Worm (Caenorhabditis elegans): Measurements from ENCODE around the gene unc-1.
A peak's percentile ranks its signal among the peaks of the same experiment; 100 is the strongest.

Gene unc-1

DNA sequence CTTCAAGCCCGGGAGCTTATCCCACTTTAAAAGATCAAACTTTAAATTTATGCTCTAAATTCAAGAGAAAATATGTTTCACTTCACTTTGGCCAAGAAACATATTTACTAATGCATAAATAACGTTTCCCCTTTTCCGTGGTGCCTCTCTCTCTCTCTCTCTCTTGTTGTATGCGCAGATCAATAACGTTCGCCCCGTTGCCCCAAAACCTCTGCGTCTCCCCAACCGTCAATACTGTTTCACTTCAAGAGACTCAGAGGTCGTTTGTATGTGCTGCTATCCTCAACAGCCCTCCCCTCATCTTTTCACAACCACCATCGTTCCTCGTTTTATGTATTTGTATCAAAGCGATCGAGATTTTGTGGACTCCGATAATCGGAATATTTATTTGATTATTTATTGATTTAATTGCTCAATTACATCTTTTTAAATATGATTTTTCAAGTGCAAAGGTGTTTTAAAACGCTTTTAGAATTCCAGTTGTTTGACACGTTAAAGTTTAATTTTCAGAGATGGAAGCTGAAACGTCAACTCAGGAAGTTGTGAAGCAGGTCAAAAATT lies 41.5 kb upstream of the unc-1 start, which contains the start of gene ife-4:
Gene ife-4, plus strand, starts transcription at position 511 of the 561 bp plus-strand sequence.
- peak; percentile 76 for TF ChIP-seq mls-2 (tag; optimal IDR thresholded peaks at IDR 0.05)
- TF ChIP-seq sem-2 (GFP tag; optimal IDR thresholded peaks at IDR 0.05): no peak
- peak; percentile 22 for TF ChIP-seq pha-4 (tag; optimal IDR thresholded peaks at IDR 0.05)
- peak; percentile 32 for TF ChIP-seq mab-5 (tag; optimal IDR thresholded peaks at IDR 0.05)
- TF ChIP-seq nhr-12 (tag; optimal IDR thresholded peaks at IDR 0.05): no peak
- no peak for TF ChIP-seq nhr-28 (tag; optimal IDR thresholded peaks at IDR 0.05)
- TF ChIP-seq lin-32 (GFP tag; optimal IDR thresholded peaks at IDR 0.05): no peak
- TF ChIP-seq tbx-8 (GFP tag; optimal IDR thresholded peaks at IDR 0.05): no peak
- TF ChIP-seq mep-1 (tag; optimal IDR thresholded peaks at IDR 0.05): peak; percentile 3
- peak; percentile 44 for TF ChIP-seq cnd-1 (tag; optimal IDR thresholded peaks at IDR 0.05)
- no peak for TF ChIP-seq hlh-1 (tag; optimal IDR thresholded peaks at IDR 0.05)
- no peak for TF ChIP-seq nhr-237 (tag; optimal IDR thresholded peaks at IDR 0.05)
- TF ChIP-seq nhr-76 (tag; optimal IDR thresholded peaks at IDR 0.05): no peak
- no peak for TF ChIP-seq bed-3 (GFP tag; optimal IDR thresholded peaks at IDR 0.05)
- no peak for TF ChIP-seq snpc-4 (tag; optimal IDR thresholded peaks at IDR 0.05)
- TF ChIP-seq nhr-2 (tag; optimal IDR thresholded peaks at IDR 0.05): peak; percentile 33
- TF ChIP-seq blmp-1 (tag; optimal IDR thresholded peaks at IDR 0.05): no peak
- no peak for TF ChIP-seq ztf-11 (tag; optimal IDR thresholded peaks at IDR 0.05)
- no peak for TF ChIP-seq flh-1 (GFP tag; optimal IDR thresholded peaks at IDR 0.05)
- TF ChIP-seq elt-3 (tag; optimal IDR thresholded peaks at IDR 0.05): no peak
- TF ChIP-seq elt-1 (tag; optimal IDR thresholded peaks at IDR 0.05; ENCODE audit: borderline replicate concordance, insufficient read depth): peak; percentile 10
- TF ChIP-seq sptf-1 (tag; optimal IDR thresholded peaks at IDR 0.05): peak; percentile 55
- no peak for TF ChIP-seq ceh-43 (GFP tag; optimal IDR thresholded peaks at IDR 0.05)
- TF ChIP-seq lin-13 (tag; optimal IDR thresholded peaks at IDR 0.05): no peak
- peak; percentile 47 for TF ChIP-seq unc-120 (tag; optimal IDR thresholded peaks at IDR 0.05; ENCODE audit: poor library complexity, severe bottlenecking)
- peak; percentile 43 for TF ChIP-seq unc-62 (GFP tag; optimal IDR thresholded peaks at IDR 0.05)
- TF ChIP-seq unc-39 (tag; optimal IDR thresholded peaks at IDR 0.05): no peak
- TF ChIP-seq M03D4.4 (tag; optimal IDR thresholded peaks at IDR 0.05): peak; percentile 48
- TF ChIP-seq ceh-83 (GFP tag; optimal IDR thresholded peaks at IDR 0.05): no peak
- no peak for TF ChIP-seq zip-8 (tag; optimal IDR thresholded peaks at IDR 0.05)
- peak; percentile 15 for TF ChIP-seq drap-1 (GFP tag; optimal IDR thresholded peaks at IDR 0.05)
- TF ChIP-seq ces-1 (GFP tag; optimal IDR thresholded peaks at IDR 0.05): peak; percentile 75
- TF ChIP-seq ham-2 (GFP tag; optimal IDR thresholded peaks at IDR 0.05): no peak
- peak; percentile 45 for TF ChIP-seq ceh-39 (tag; optimal IDR thresholded peaks at IDR 0.05)
- TF ChIP-seq lsy-2 (tag; optimal IDR thresholded peaks at IDR 0.05): peak; percentile 5

DNA sequence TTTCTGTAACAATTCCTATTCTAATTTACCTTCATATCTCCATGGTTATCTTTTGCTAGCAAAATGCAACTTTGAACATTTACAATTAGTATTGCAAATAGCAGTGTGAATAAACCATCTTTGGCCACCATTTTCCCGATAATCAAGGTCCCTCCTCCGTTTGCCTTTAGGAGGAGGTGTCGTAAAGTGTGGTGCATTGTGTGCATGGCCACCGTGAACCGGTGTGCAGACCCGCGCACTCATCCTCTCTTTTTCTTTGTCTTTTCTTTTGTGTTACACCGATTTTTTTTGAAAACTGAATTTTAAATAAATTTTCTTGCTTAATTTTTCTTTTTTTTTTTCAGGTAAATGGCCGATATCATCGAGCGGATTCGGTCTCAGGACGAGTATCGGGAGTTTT lies 34.6 kb upstream of the unc-1 start, which contains the start of the genes pigx-1 and rme-6:
Gene pigx-1, minus strand, starts transcription at position 206 of the 400 bp plus-strand sequence.
Gene rme-6, plus strand, starts transcription at position 345 of the 400 bp plus-strand sequence.
- no peak for TF ChIP-seq tbx-8 (GFP tag; optimal IDR thresholded peaks at IDR 0.05)
- TF ChIP-seq ces-1 (GFP tag; optimal IDR thresholded peaks at IDR 0.05): peak; percentile 8
- TF ChIP-seq blmp-1 (tag; optimal IDR thresholded peaks at IDR 0.05): no peak
- TF ChIP-seq unc-120 (tag; optimal IDR thresholded peaks at IDR 0.05; ENCODE audit: poor library complexity, severe bottlenecking): peak; percentile 70
- no peak for TF ChIP-seq lin-32 (GFP tag; optimal IDR thresholded peaks at IDR 0.05)
- TF ChIP-seq nhr-237 (tag; optimal IDR thresholded peaks at IDR 0.05): no peak
- TF ChIP-seq lin-13 (tag; optimal IDR thresholded peaks at IDR 0.05): peak; percentile 9
- TF ChIP-seq elt-3 (tag; optimal IDR thresholded peaks at IDR 0.05): no peak
- TF ChIP-seq unc-62 (GFP tag; optimal IDR thresholded peaks at IDR 0.05): no peak
- no peak for TF ChIP-seq snpc-4 (tag; optimal IDR thresholded peaks at IDR 0.05)
- TF ChIP-seq mab-5 (tag; optimal IDR thresholded peaks at IDR 0.05): no peak
- TF ChIP-seq drap-1 (GFP tag; optimal IDR thresholded peaks at IDR 0.05): no peak
- no peak for TF ChIP-seq nhr-28 (tag; optimal IDR thresholded peaks at IDR 0.05)
- no peak for TF ChIP-seq nhr-76 (tag; optimal IDR thresholded peaks at IDR 0.05)
- TF ChIP-seq mls-2 (tag; optimal IDR thresholded peaks at IDR 0.05): no peak
- no peak for TF ChIP-seq ztf-11 (tag; optimal IDR thresholded peaks at IDR 0.05)
- no peak for TF ChIP-seq sptf-1 (tag; optimal IDR thresholded peaks at IDR 0.05)
- no peak for TF ChIP-seq cnd-1 (tag; optimal IDR thresholded peaks at IDR 0.05)
- no peak for TF ChIP-seq unc-39 (tag; optimal IDR thresholded peaks at IDR 0.05)
- no peak for TF ChIP-seq lsy-2 (tag; optimal IDR thresholded peaks at IDR 0.05)
- TF ChIP-seq nhr-12 (tag; optimal IDR thresholded peaks at IDR 0.05): no peak

DNA sequence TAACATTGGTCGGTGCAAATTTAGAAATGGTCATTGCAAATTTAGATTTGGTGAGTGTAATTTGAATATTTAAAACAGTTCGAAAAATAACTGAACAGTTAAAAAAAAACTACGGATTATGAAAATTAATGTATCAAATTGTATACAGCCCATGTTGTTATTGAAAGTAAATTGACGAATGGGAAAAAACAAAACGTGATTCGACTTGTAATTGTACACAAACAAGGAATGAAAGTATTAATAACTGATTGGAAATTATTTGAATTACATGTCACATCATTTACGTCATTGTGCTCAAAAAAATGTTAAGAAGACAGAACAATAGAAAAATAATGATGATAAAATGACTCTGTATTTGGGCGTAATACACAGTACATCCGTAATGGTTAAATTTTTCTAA lies 32.1 kb upstream of the unc-1 start:
- no peak for TF ChIP-seq unc-62 (GFP tag; optimal IDR thresholded peaks at IDR 0.05)
- no peak for TF ChIP-seq lsy-2 (tag; optimal IDR thresholded peaks at IDR 0.05)
- no peak for TF ChIP-seq nhr-2 (tag; optimal IDR thresholded peaks at IDR 0.05)
- TF ChIP-seq nhr-76 (tag; optimal IDR thresholded peaks at IDR 0.05): no peak
- no peak for TF ChIP-seq unc-39 (tag; optimal IDR thresholded peaks at IDR 0.05)
- no peak for TF ChIP-seq lin-32 (GFP tag; optimal IDR thresholded peaks at IDR 0.05)
- no peak for TF ChIP-seq hlh-1 (tag; optimal IDR thresholded peaks at IDR 0.05)
- TF ChIP-seq unc-120 (tag; optimal IDR thresholded peaks at IDR 0.05; ENCODE audit: poor library complexity, severe bottlenecking): no peak
- TF ChIP-seq bed-3 (GFP tag; optimal IDR thresholded peaks at IDR 0.05): no peak
- TF ChIP-seq nhr-237 (tag; optimal IDR thresholded peaks at IDR 0.05): no peak
- TF ChIP-seq nhr-12 (tag; optimal IDR thresholded peaks at IDR 0.05): no peak
- no peak for TF ChIP-seq elt-3 (tag; optimal IDR thresholded peaks at IDR 0.05)
- TF ChIP-seq ceh-43 (GFP tag; optimal IDR thresholded peaks at IDR 0.05): no peak
- no peak for TF ChIP-seq pha-4 (tag; optimal IDR thresholded peaks at IDR 0.05)
- TF ChIP-seq blmp-1 (tag; optimal IDR thresholded peaks at IDR 0.05): no peak
- no peak for TF ChIP-seq zip-8 (tag; optimal IDR thresholded peaks at IDR 0.05)
- no peak for TF ChIP-seq ceh-39 (tag; optimal IDR thresholded peaks at IDR 0.05)
- no peak for TF ChIP-seq ces-1 (GFP tag; optimal IDR thresholded peaks at IDR 0.05)
